Fruit fly (Drosophila melanogaster) whole organism, embryonic: ENCODE results near the gene TTLL4B.

Source experiments
- Adf1 ChIP-seq: fragments of 200-800 bp; sonication (Bioruptor generic); IDR thresholded peaks from 2 replicates; pipeline ENCODE4 v1.3.6; 2022; ENCODE audit warnings: missing biosample characterization, missing genetic modification characterization
- BEAF-32 ChIP-seq: fragments of 200-800 bp; sonication (Bioruptor generic); optimal IDR thresholded peaks from 3 replicates; lab custom pipeline; 2017; ENCODE audit warnings: missing biosample characterization, missing genetic modification characterization, mild to moderate bottlenecking, moderate library complexity, missing genetic modification reagents
- Bteb2 ChIP-seq: fragments of 200-800 bp; sonication (Bioruptor generic); optimal IDR thresholded peaks from 2 replicates; lab custom pipeline; 2016; ENCODE audit warnings: missing biosample characterization, missing genetic modification characterization
- CG1024 ChIP-seq: fragments of 200-800 bp; sonication (Bioruptor generic); IDR thresholded peaks from 2 replicates; pipeline ENCODE4 v1.3.6; 2022; ENCODE audit warnings: missing biosample characterization, missing genetic modification characterization
- CG10959 ChIP-seq: fragments of 200-800 bp; sonication (Bioruptor generic); IDR thresholded peaks from 2 replicates; pipeline ENCODE4 v1.3.6; 2022; ENCODE audit warnings: missing biosample characterization, missing genetic modification characterization
- CG11085 ChIP-seq: fragments of 200-800 bp; sonication (Bioruptor generic); IDR thresholded peaks from 2 replicates; pipeline ENCODE4 v1.3.6; 2022; ENCODE audit warnings: missing biosample characterization, missing genetic modification characterization
- CG13424 ChIP-seq: fragments of 200-800 bp; sonication (Bioruptor generic); optimal IDR thresholded peaks from 2 replicates; lab custom pipeline; 2019; ENCODE audit warnings: missing biosample characterization, mild to moderate bottlenecking, missing genetic modification characterization, moderate library complexity
- CG15073 ChIP-seq: fragments of 200-800 bp; sonication (Bioruptor generic); optimal IDR thresholded peaks from 2 replicates; lab custom pipeline; 2016; ENCODE audit warnings: missing biosample characterization, missing genetic modification characterization
- CG15696 ChIP-seq: fragments of 200-800 bp; sonication (Bioruptor generic); optimal IDR thresholded peaks from 2 replicates; lab custom pipeline; 2019; ENCODE audit warnings: missing biosample characterization, mild to moderate bottlenecking, missing genetic modification characterization, moderate library complexity
- CG17385 ChIP-seq: fragments of 200-800 bp; sonication (Bioruptor generic); optimal IDR thresholded peaks from 3 replicates; lab custom pipeline; 2018; ENCODE audit warnings: missing biosample characterization, mild to moderate bottlenecking, missing genetic modification characterization
- CG30431 ChIP-seq: fragments of 200-800 bp; sonication (Bioruptor generic); optimal IDR thresholded peaks from 2 replicates; lab custom pipeline; 2017; ENCODE audit warnings: missing biosample characterization, missing genetic modification characterization
- CG3995 ChIP-seq: fragments of 200-800 bp; sonication (Bioruptor generic); optimal IDR thresholded peaks from 3 replicates; lab custom pipeline; 2016; ENCODE audit warnings: missing biosample characterization, missing genetic modification characterization
- CG43689 ChIP-seq: fragments of 200-800 bp; sonication (Bioruptor generic); IDR thresholded peaks from 2 replicates; pipeline ENCODE4 v1.3.6; 2022; ENCODE audit warnings: missing biosample characterization, missing genetic modification characterization
- CG5245 ChIP-seq: fragments of 200-800 bp; sonication (Bioruptor generic); optimal IDR thresholded peaks from 3 replicates; lab custom pipeline; 2016; ENCODE audit warnings: missing biosample characterization, missing genetic modification characterization
- CG6854 ChIP-seq: fragments of 200-800 bp; sonication (Bioruptor generic); optimal IDR thresholded peaks from 3 replicates; lab custom pipeline; 2017; ENCODE audit warnings: missing biosample characterization, mild to moderate bottlenecking, missing genetic modification characterization
- CG8359 ChIP-seq: fragments of 200-800 bp; sonication (Bioruptor generic); optimal IDR thresholded peaks from 2 replicates; lab custom pipeline; 2017; ENCODE audit warnings: missing biosample characterization, mild to moderate bottlenecking, missing genetic modification characterization, borderline replicate concordance
- CG8944 ChIP-seq: fragments of 200-800 bp; sonication (Bioruptor generic); optimal IDR thresholded peaks from 3 replicates; lab custom pipeline; 2016; ENCODE audit warnings: missing biosample characterization, missing genetic modification characterization
- D19B ChIP-seq: fragments of 200-800 bp; sonication (Bioruptor generic); optimal IDR thresholded peaks from 2 replicates; lab custom pipeline; 2017; ENCODE audit warnings: missing biosample characterization, mild to moderate bottlenecking, missing genetic modification characterization
- Dek ChIP-seq: fragments of 200-800 bp; sonication (Bioruptor generic); optimal IDR thresholded peaks from 3 replicates; lab custom pipeline; 2019; ENCODE audit warnings: missing biosample characterization, mild to moderate bottlenecking, missing genetic modification characterization, moderate library complexity
- Doc3 ChIP-seq: fragments of 200-800 bp; sonication (Bioruptor generic); IDR thresholded peaks from 3 replicates; pipeline ENCODE4 v1.3.6; 2022; ENCODE audit warnings: missing biosample characterization, missing genetic modification characterization; ENCODE audit not compliant: partially characterized antibody
- Drgx ChIP-seq: fragments of 200-800 bp; sonication (Bioruptor generic); IDR thresholded peaks from 2 replicates; pipeline ENCODE4 v1.3.6; 2022; ENCODE audit warnings: missing biosample characterization, missing genetic modification characterization
- Eip74EF ChIP-seq, 2 experiments: fragments of 200-800 bp in 1 of 2; fragments of >200 bp in 1 of 2; sonication (Bioruptor generic) in 1 of 2; optimal IDR thresholded peaks; 2 replicates each; lab custom pipeline; 2017 to 2019; ENCODE audit warnings: missing biosample characterization in 2 of 2, missing genetic modification characterization in 2 of 2, mild to moderate bottlenecking in 1 of 2, moderate library complexity in 1 of 2
- Ets65A ChIP-seq: fragments of 200-800 bp; sonication (Bioruptor generic); peaks from one replicate; lab custom pipeline; 2016; ENCODE audit warnings: missing biosample characterization, missing genetic modification characterization
- Fer2 ChIP-seq: fragments of 200-800 bp; sonication (Bioruptor generic); optimal IDR thresholded peaks from 2 replicates; lab custom pipeline; 2018; ENCODE audit warnings: missing biosample characterization, mild to moderate bottlenecking, missing genetic modification characterization, moderate library complexity
- H15 ChIP-seq: fragments of 200-800 bp; sonication (Bioruptor generic); IDR thresholded peaks from 3 replicates; pipeline ENCODE4 v1.3.6; 2022; ENCODE audit warnings: missing biosample characterization, missing genetic modification characterization
- Hey ChIP-seq: fragments of 200-800 bp; sonication (Bioruptor generic); optimal IDR thresholded peaks from 3 replicates; lab custom pipeline; 2018; ENCODE audit warnings: missing biosample characterization, mild to moderate bottlenecking, missing genetic modification characterization
- Meics ChIP-seq: fragments of 200-800 bp; sonication (Bioruptor generic); optimal IDR thresholded peaks from 2 replicates; lab custom pipeline; 2017; ENCODE audit warnings: missing biosample characterization, mild to moderate bottlenecking, missing genetic modification characterization
- NC2α ChIP-seq: fragments of 200-800 bp; sonication (Bioruptor generic); optimal IDR thresholded peaks from 2 replicates; lab custom pipeline; 2016; ENCODE audit warnings: missing biosample characterization, missing genetic modification characterization
- Nf-YA ChIP-seq: fragments of 200-800 bp; sonication (Bioruptor generic); IDR thresholded peaks from 2 replicates; pipeline ENCODE4 v1.3.6; 2022; ENCODE audit warnings: missing biosample characterization, missing genetic modification characterization
- Opbp ChIP-seq: fragments of 200-800 bp; sonication (Bioruptor generic); IDR thresholded peaks from 3 replicates; pipeline ENCODE4 v1.3.6; 2022; ENCODE audit warnings: missing biosample characterization, missing genetic modification characterization; ENCODE audit not compliant: partially characterized antibody
- Side ChIP-seq: fragments of 200-800 bp; sonication (Bioruptor generic); optimal IDR thresholded peaks from 2 replicates; lab custom pipeline; 2016; ENCODE audit warnings: missing biosample characterization, missing genetic modification characterization
- Xbp1 ChIP-seq: fragments of 200-800 bp; sonication (Bioruptor generic); optimal IDR thresholded peaks from 3 replicates; lab custom pipeline; 2016; ENCODE audit warnings: missing biosample characterization, mild to moderate bottlenecking, missing genetic modification characterization
- bsh ChIP-seq, 2 experiments: fragments of 200-800 bp; sonication (Bioruptor generic); optimal IDR thresholded peaks; 2 replicates each; lab custom pipeline; 2017 to 2018; ENCODE audit warnings: mild to moderate bottlenecking in 2 of 2, missing biosample characterization in 2 of 2, missing genetic modification characterization in 2 of 2, moderate library complexity in 1 of 2
- btn ChIP-seq: fragments of 200-800 bp; sonication (Bioruptor generic); optimal IDR thresholded peaks from 2 replicates; lab custom pipeline; 2016; ENCODE audit warnings: missing biosample characterization, missing genetic modification characterization
- cato ChIP-seq: fragments of 200-800 bp; sonication (Bioruptor generic); optimal IDR thresholded peaks from 2 replicates; lab custom pipeline; 2016; ENCODE audit warnings: missing biosample characterization, missing genetic modification characterization, borderline replicate concordance
- chinmo ChIP-seq: fragments of 200-800 bp; sonication (Bioruptor generic); IDR thresholded peaks from 4 replicates; pipeline ENCODE4 v1.3.6; 2022; ENCODE audit warnings: missing biosample characterization, missing genetic modification characterization; ENCODE audit not compliant: partially characterized antibody
- chm ChIP-seq: fragments of 200-800 bp; sonication (Bioruptor generic); IDR thresholded peaks from 2 replicates; pipeline ENCODE4 v1.3.6; 2022; ENCODE audit warnings: missing biosample characterization, missing genetic modification characterization
- corto ChIP-seq: fragments of 200-800 bp; sonication (Bioruptor generic); optimal IDR thresholded peaks from 2 replicates; lab custom pipeline; 2016; ENCODE audit warnings: missing biosample characterization, mild to moderate bottlenecking, missing genetic modification characterization, moderate library complexity
- esg ChIP-seq: fragments of 200-800 bp; sonication (Bioruptor generic); conservative IDR thresholded peaks from 2 replicates; pipeline ENCODE4 v1.3.6; 2022; ENCODE audit warnings: missing biosample characterization, missing genetic modification characterization
- eve ChIP-seq, 2 experiments: fragments of >200 bp; optimal IDR thresholded peaks; 2 replicates each; lab custom pipeline; 2017; ENCODE audit warnings: missing biosample characterization in 2 of 2, missing genetic modification characterization in 2 of 2
- fru ChIP-seq: fragments of >200 bp; optimal IDR thresholded peaks from 2 replicates; lab custom pipeline; 2017
- h ChIP-seq: fragments of >200 bp; optimal IDR thresholded peaks from 2 replicates; lab custom pipeline; 2017
- hb ChIP-seq: fragments of 200-800 bp; sonication (Bioruptor generic); IDR thresholded peaks from 3 replicates; pipeline ENCODE4 v1.3.6; 2022; ENCODE audit warnings: missing biosample characterization, missing genetic modification characterization; ENCODE audit not compliant: partially characterized antibody
- jigr1 ChIP-seq: fragments of 200-800 bp; sonication (Bioruptor generic); IDR thresholded peaks from 3 replicates; pipeline ENCODE4 v1.3.6; 2022; ENCODE audit warnings: missing biosample characterization, missing genetic modification characterization
- maf-S ChIP-seq: fragments of 200-800 bp; sonication (Bioruptor generic); optimal IDR thresholded peaks from 2 replicates; lab custom pipeline; 2016; ENCODE audit warnings: missing biosample characterization, missing genetic modification characterization
- pan ChIP-seq, 4 experiments: fragments of >200 bp in 3 of 4; fragments of 200-800 bp in 1 of 4; sonication (Bioruptor generic) in 1 of 4; optimal IDR thresholded peaks in 3 of 4; IDR thresholded peaks in 1 of 4; 2 replicates each; pipeline versions ENCODE4 v1.3.6 to Lab custom; 2017 to 2022; ENCODE audit warnings: missing biosample characterization in 2 of 4, missing genetic modification characterization in 2 of 4, mixed read lengths in 1 of 4
- rib ChIP-seq: fragments of 200-800 bp; sonication (Bioruptor generic); IDR thresholded peaks from 2 replicates; pipeline ENCODE4 v1.3.6; 2022; ENCODE audit warnings: missing biosample characterization, missing genetic modification characterization
- slp2 ChIP-seq: fragments of 200-800 bp; sonication (Bioruptor generic); optimal IDR thresholded peaks from 2 replicates; lab custom pipeline; 2016; ENCODE audit warnings: missing biosample characterization, missing genetic modification characterization
- z ChIP-seq: fragments of 200-800 bp; sonication (Bioruptor generic); IDR thresholded peaks from 3 replicates; pipeline ENCODE4 v1.3.6; 2022; ENCODE audit warnings: missing biosample characterization, missing genetic modification characterization

Gene TTLL4B

dm6 chr2L:3888754-3889603, 26.5 kb downstream of the TTLL4B start (continued):
- TF ChIP-seq CG1024 (GFP tag; lab: Robert Waterston, UW): no peak
- TF ChIP-seq cato (GFP tag; lab: Kevin White, UChicago): peak; percentile 50
- TF ChIP-seq Doc3 (GFP tag; lab: Robert Waterston, UW): no peak
- TF ChIP-seq Nf-YA: no peak
- TF ChIP-seq Meics (GFP tag; lab: Kevin White, UChicago): peak; percentile 50
- TF ChIP-seq CG17385: peak; percentile 58
- TF ChIP-seq H15 (GFP tag; lab: Robert Waterston, UW): 0 out of 3 replicates have a peak, but pooled peaks have one; percentile 19
- TF ChIP-seq CG5245 (GFP tag; lab: Kevin White, UChicago): no peak
- TF ChIP-seq Dek (tag; lab: Kevin White, UChicago): peak; percentile 22
- peak; percentile 72 for TF ChIP-seq Ets65A (GFP tag; lab: Kevin White, UChicago)
- no peak for TF ChIP-seq slp2 (GFP tag; lab: Kevin White, UChicago)
- no peak for TF ChIP-seq CG15073
- TF ChIP-seq esg (GFP tag; lab: Robert Waterston, UW): peak; percentile 60
- no peak for TF ChIP-seq CG11085 (GFP tag; lab: Robert Waterston, UW)
- peak; percentile 47 to 60 for TF ChIP-seq bsh (GFP tag; optimal IDR thresholded peaks at IDR 0.05; lab: Kevin White, UChicago)
- no peak for TF ChIP-seq Opbp (GFP tag; lab: Robert Waterston, UW)
- no peak for TF ChIP-seq fru
- peak; percentile 25 for TF ChIP-seq Xbp1
- TF ChIP-seq z (GFP tag; lab: Robert Waterston, UW): no peak
- TF ChIP-seq btn (GFP tag; lab: Kevin White, UChicago): no peak
- peak in 1 of 2 experiments; percentile 17 for TF ChIP-seq Eip74EF (GFP tag; optimal IDR thresholded peaks at IDR 0.05; lab: Kevin White, UChicago)
- no peak for TF ChIP-seq h (lab: Kevin White, UChicago)
- no peak for TF ChIP-seq Fer2
- TF ChIP-seq D19B: peak; percentile 91
- TF ChIP-seq maf-S: no peak
- TF ChIP-seq chm (GFP tag; lab: Robert Waterston, UW): no peak
- no peak for TF ChIP-seq hb (GFP tag; lab: Robert Waterston, UW)
- TF ChIP-seq CG13424: peak; percentile 64
- no peak for TF ChIP-seq CG43689 (GFP tag; lab: Robert Waterston, UW)
- no peak for TF ChIP-seq CG10959
- peak in 1 of 2 experiments; percentile 58 for TF ChIP-seq eve (GFP tag; optimal IDR thresholded peaks at IDR 0.05; lab: Kevin White, UChicago)
- TF ChIP-seq Side: no peak
- TF ChIP-seq jigr1 (GFP tag; lab: Robert Waterston, UW): no peak
- no peak for TF ChIP-seq Drgx (GFP tag; lab: Robert Waterston, UW)
- 0 out of 2 replicates have a peak, but pooled peaks have one; percentile 28 for TF ChIP-seq rib (GFP tag; lab: Robert Waterston, UW)
- TF ChIP-seq CG8944: no peak
- peak; percentile 0 for TF ChIP-seq CG6854 (GFP tag; lab: Kevin White, UChicago)
- TF ChIP-seq BEAF-32: no peak
- TF ChIP-seq CG30431: peak; percentile 7
- TF ChIP-seq Bteb2 (GFP tag; lab: Kevin White, UChicago): no peak
- TF ChIP-seq CG3995 (GFP tag; lab: Kevin White, UChicago): no peak
- no peak for TF ChIP-seq CG8359 (GFP tag; lab: Kevin White, UChicago)
- TF ChIP-seq chinmo: no peak
- TF ChIP-seq Adf1 (GFP tag; lab: Robert Waterston, UW): no peak
- TF ChIP-seq NC2α (GFP tag; lab: Kevin White, UChicago): no peak
- TF ChIP-seq pan (optimal IDR thresholded peaks at IDR 0.05; lab: Kevin White, UChicago): no peak
- peak in 1 of 2 experiments; percentile 42 for TF ChIP-seq pan (GFP tag; optimal IDR thresholded peaks at IDR 0.05 in 1 of 2, IDR thresholded peaks at IDR 0.05 in 1 of 2)
- peak; percentile 23 for TF ChIP-seq CG15696 (tag; lab: Kevin White, UChicago)
- TF ChIP-seq Hey: no peak
- TF ChIP-seq corto: no peak
